Worm (Caenorhabditis elegans): Measurements from ENCODE around the gene K04C1.5.

K04C1.5 gene

DNA sequence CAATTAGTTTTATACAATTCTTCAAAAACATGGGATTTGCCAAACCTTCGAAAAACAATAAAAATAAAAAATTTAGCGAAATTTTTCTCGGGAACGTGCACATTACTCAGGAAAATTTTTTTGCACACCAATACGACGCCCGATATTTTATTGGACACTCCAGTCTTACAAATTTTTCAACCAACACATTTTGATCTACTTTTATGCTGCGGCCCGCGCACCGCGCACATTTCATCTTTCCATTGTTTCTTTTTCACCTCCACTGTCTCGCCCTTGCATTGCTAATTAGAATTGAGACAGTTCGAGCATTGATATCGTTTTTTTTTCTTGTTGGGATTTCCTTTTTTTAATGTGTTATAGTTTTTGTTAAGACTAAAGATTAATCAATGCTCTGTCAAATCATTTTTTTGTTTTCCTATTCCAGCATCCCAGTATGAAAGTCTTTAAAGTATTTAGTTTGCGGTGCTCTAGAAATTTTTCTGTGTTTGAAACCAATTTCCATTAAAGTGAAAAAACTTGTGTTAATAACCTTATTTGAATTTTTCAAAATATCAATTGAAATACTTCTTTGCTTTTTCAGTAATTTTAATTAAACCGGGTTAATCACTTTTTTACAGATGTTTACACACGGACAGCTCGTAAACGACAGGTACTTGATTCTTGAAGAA, at the start of gene K04C1.5:
K04C1.5 (plus strand) TSS at position 618 of the 668 bp plus-strand sequence.
- no peak for TF ChIP-seq unc-62 (GFP tag; optimal IDR thresholded peaks at IDR 0.05)

DNA sequence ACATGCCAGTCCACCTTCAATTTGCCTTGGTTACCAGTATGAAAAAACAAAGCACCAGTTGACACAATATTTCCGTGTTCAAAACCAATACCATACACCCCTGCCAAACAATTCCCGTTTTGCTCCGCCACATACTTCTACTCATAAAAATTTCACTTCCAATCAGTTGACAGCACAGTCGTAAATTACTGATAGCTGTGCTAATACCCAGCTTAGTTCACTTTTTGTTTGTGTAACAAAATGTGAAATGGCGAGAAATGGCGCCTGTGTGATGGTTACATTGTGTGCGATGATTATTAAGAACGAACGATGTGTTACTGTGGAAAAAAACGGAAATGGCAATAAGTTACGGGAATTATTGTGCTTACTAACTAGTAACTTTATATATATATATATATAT, 41.5 kb upstream of the K04C1.5 start:
- no peak for TF ChIP-seq unc-62 (GFP tag; optimal IDR thresholded peaks at IDR 0.05)

DNA sequence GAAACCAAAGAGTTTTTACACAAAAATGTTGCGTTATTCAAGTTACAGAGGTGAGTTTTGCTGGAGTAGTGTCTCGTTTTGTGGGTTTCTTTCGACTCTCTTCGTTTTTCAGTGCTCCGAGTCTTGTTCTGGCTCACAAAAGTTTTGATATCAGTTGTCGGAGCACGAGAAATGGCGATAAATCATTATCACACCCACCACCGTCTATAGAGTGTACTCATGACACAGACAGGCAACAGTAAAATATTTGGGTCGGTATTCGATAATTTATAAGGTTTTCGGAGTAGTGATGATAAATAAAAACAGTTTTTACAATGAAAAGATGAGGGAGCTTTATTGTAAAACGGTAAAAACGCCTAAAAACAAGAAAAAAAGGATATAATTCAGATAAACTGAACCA, 39.9 kb upstream of the K04C1.5 start, which contains the start of gene ceh-37:
ceh-37 (minus strand) TSS at position 59 of the 400 bp plus-strand sequence.
- no peak for TF ChIP-seq unc-62 (GFP tag; optimal IDR thresholded peaks at IDR 0.05)

DNA sequence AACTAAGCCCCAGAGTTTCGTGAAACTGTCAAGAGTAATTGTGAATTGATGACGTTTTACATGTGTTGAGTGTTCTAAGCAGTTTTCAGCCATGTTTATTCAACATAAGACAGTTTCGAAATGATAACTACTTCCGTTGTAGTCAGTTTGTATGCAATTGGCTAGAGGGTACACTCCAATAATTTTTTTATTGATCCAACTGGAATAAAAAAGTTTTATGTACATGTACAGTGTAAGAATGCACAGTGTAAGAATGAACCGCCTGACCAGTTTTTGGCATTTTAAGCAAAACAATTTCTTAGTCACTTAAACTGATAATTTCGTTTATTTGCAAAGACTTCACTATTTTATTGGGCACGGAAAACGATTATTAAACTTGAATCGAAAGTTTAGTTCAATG, 34.5 kb upstream of the K04C1.5 start:
- no peak for TF ChIP-seq unc-62 (GFP tag; optimal IDR thresholded peaks at IDR 0.05)

DNA sequence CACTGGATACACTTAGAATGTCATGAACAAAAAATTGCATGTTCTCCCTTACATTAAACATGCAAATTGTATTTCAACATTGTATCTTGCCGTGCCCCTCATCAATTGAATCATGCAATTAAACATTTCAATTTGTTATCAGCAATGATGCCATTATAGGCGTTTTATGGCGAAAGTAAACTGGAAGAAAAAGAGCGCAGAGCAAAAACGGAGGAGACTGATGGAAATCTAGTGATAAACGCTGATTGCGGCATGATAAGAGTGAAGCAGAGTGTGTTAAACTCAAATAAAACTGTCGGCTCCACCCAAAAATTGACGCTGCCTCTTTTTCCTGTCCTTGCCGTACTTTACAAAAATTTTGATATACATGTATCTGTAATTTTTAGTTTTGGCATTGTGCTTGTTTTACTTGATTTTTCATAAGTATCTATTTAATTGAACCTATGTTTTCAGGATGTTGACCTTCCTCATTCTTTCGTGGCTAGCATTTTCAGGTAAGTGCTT, 33.3 kb upstream of the K04C1.5 start, which contains the start of gene K06G5.1:
K06G5.1 (plus strand) TSS at position 454 of the 504 bp plus-strand sequence.
- TF ChIP-seq unc-62 (GFP tag; optimal IDR thresholded peaks at IDR 0.05): no peak

DNA sequence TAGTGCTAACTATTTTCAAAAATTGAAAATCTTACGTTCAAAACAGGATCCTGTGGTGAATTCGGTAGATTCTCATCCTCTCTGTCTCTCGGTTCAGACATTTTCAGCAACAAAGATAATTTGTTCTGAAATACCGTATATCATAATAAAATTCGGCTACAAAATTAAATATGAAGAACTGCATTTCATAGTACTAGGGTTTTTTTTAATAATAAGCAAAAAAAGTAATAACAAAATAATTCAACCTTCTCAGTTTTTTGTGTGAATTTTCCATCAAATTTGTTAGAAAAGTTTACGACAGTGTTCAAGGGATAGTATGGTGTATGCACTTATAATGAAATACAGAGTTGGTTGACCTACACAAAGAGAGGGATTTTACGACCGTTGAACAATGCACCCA, 24.7 kb upstream of the K04C1.5 start, which contains the start of gene K06G5.3:
K06G5.3 (minus strand) TSS at position 101 of the 400 bp plus-strand sequence.
- TF ChIP-seq unc-62 (GFP tag; optimal IDR thresholded peaks at IDR 0.05): no peak

DNA sequence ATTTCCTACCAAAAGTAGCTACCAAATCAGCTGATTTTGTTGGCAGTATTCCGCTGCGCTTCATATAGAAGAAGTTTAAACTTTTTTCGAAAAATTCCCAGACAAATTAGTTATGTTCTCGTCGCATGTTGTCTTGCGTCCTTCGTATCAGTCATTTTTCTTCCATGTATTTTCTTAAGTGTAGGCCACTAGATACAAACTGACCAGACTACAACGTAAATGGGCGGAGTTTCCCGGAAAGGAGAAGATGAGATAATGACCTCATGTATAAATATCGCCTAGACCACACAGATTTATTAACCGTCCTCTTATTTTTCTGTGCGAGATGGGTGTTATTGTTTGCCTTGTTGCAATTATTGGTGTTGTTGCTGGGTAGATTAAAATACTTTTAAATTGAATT, 22.6 kb upstream of the K04C1.5 start, which contains the start of gene cyp-13B2:
cyp-13B2 (plus strand) TSS at position 301 of the 400 bp plus-strand sequence.
- TF ChIP-seq unc-62 (GFP tag; optimal IDR thresholded peaks at IDR 0.05): no peak

DNA sequence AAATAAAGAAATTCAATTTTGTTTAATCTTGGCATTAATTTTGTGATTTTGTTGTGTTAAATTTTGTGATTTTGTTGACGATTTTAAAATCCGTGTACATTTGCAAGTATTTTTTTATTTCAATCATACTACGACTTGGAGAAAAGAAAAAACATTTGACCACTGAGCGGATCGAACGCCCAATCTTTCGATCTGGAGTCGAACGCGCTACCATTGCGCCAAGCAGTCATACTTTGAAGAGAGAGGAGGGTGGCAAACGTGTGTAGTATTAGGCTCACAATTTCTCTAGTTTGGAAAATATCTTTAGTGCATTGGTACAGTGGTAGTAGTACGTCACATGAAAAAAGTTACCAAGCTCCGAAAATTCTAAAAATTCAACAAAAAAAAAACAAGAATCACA, 19.1 kb upstream of the K04C1.5 start:
- no peak for TF ChIP-seq unc-62 (GFP tag; optimal IDR thresholded peaks at IDR 0.05)

DNA sequence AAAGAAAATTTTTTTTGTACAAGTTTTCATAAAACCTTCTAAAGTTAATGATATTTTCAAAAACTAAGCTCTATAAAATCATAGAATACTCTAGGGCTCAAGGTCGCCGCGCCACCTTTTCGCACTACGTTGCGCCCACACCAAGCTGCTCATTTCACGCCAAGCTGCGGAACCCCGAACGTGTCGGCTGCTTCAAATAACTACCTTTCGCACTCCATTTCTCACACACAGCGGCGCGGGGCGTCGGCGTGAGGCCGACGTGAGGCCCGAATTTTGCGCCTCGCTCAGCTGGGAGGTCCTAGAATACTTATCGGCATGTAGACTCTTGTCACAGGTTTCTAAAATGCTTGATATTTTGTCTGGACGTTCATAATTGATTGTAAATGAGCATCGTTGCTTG, 15.9 kb upstream of the K04C1.5 start:
- TF ChIP-seq unc-62 (GFP tag; optimal IDR thresholded peaks at IDR 0.05): no peak

DNA sequence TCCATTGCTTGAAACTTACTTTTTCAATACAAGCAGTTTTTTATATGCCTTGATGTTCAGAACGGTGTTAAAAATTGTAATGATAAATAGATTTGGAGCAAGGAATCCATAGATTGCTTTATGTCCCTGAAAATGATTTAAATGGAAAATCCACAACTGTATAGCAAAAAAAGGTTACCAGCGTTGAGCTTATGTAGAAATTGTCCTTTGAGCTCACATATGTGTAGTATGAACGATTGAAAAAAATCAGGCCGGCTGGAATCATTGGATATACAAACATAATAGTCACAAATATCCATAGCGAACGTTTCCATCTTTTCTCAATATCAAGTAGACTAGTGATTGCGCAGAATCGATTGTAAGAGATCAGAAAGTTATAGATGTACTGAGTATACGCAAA, 13.5 kb upstream of the K04C1.5 start, which contains the start of gene srg-36:
srg-36 (minus strand) TSS at position 101 of the 400 bp plus-strand sequence.
- no peak for TF ChIP-seq unc-62 (GFP tag; optimal IDR thresholded peaks at IDR 0.05)

DNA sequence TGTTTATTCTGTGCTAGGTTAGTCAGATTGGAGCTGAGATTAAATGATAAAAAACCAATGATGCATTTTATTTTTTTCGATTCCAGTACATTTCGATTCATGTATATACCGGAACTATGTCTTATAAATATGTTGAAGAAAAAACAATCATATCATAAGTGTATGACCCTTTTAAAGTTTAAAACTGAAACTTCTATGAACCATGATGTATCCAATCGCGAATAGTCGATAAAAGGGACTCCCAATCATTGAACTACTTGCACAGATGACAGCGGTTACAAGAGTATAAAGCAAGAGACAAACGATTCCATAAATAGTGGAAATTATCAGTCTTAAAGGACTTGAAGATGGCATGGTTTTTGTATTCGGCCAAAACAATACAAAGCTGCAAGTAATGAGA, 12.9 kb upstream of the K04C1.5 start, which contains the start of gene srg-37:
srg-37 (minus strand) TSS at position 101 of the 400 bp plus-strand sequence.
- no peak for TF ChIP-seq unc-62 (GFP tag; optimal IDR thresholded peaks at IDR 0.05)

DNA sequence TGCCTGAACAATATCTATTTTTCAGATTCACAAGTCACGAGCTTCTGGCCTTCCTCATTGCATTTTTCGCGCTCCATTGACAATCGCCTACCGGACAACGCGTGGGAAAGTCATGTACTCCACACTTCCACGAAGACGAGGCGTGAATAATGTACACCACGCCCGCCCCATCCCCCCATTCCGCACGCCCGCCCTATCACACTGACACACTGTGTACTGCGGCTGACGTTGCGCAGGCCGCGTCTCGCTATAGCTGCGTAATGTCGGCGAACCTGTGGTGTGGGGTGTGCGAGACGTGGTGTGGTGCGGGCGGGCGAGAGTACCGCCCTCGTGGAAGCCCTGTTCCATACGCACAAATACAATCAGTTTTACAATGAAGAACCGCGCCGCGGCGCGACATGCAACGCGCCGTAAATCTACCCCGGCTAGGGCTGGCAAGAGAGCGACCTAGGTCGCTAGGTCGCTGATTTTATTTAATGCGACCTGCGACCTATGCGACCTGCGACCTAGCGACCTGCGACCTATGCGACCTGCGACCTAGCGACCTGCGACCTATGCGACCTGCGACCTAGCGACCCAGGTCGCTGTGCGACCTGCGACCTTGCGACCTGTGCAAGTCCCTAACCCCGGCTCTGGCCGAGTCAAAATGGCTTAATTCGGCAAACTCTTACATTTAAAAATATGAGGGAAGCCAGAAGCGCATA, 11.6 kb upstream of the K04C1.5 start:
- TF ChIP-seq unc-62 (GFP tag; optimal IDR thresholded peaks at IDR 0.05): no peak

DNA sequence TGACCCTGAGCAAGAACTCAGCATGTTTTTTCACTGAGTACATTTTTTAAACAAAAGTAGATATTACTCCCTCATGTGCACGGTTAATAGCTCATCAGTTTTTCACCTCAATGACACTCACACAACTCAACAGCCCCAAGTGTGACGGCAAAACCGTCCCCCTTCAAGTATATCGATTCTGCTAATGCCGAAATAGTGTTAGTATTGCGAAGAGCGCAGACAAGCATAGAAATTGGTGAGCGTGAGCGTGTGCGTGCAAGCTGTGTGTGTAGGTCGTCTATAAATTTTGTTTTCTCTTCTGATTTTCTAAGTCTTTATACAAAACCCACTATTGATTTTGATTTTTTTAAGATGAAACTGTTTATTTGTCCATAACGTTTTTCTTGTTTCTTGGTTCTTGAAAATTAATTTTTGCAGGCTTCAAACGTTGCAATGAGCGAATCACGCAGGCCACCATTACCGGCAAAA, 9.5 kb upstream of the K04C1.5 start, which contains the start of gene K04C1.2:
K04C1.2 (plus strand) TSS at position 418 of the 468 bp plus-strand sequence.
- no peak for TF ChIP-seq unc-62 (GFP tag; optimal IDR thresholded peaks at IDR 0.05)

DNA sequence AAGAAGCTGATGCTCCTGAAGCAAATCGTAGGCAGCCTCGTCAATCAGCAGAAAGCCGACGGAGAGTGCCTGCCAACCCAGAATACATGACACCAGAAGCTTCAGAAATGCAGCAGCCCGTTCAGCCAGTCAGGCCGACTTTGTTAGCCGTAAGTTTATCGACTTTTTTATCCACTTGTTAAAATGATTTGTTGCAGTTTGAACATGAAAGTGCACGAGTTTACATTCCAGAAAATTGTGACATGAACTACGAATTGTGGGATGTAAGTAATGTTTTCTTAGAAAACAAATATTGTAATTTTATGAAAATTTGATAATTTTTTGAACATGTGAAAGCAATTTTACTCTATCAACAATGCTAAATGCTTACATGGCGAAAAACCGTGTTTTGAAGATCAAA, 7.6 kb upstream of the K04C1.5 start:
- TF ChIP-seq unc-62 (GFP tag; optimal IDR thresholded peaks at IDR 0.05): no peak

DNA sequence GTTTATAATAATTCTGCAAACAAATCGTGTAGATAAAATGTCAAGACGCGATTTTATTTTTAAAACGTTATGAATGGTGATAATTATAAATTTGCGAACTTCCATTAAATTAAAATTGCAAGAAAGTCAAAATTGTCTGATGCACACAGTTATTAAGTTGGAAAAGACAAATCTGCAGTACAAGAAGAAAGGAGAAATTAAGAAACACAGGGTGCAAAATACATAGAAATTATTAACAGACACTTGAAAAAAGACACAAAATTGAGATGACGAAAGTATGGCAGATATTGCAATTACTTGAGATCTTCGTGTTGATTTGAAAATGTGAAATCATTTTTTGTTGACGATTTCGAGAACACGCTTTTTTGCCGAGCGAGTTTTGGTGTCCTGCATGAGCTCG, 6.3 kb upstream of the K04C1.5 start:
- TF ChIP-seq unc-62 (GFP tag; optimal IDR thresholded peaks at IDR 0.05): no peak

DNA sequence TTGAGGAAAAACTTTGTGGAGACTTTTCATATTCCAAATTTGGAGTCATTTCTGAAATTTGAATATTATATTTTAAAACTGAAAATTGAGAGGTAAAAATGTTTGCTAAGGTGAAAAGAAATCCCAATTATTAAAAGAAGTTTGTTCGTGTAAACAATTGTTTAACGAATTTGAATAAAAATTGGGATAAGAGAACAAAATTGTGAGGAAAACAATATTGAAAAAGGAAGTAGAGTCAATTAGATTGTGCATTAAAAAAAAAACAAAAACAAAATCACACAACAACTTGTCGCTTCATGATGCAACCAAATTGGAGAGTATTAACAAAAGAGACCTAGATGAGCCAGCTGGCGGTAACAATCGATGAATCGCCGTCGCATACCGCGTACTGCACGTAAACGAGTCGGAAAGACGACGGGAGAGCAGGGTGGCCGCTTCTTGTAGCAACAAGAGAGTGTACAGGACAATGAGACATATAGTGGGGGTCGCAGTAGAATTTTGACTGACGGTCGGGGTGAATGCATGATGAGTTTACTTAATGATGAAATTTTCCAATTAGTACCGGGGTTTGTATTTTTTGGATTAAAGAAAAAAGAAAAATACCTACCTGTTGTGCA, 4.4 kb upstream of the K04C1.5 start, which contains the start of gene K04C1.3:
K04C1.3 (minus strand) TSS at position 51 of the 617 bp plus-strand sequence.
- no peak for TF ChIP-seq unc-62 (GFP tag; optimal IDR thresholded peaks at IDR 0.05)
